Fruit fly (Drosophila melanogaster) whole organism, prepupa: Measurements from ENCODE around the gene CG42502.

Experiments
- Blimp-1 ChIP-seq: fragments of 200-800 bp; sonication (Bioruptor generic); optimal IDR thresholded peaks from 3 replicates; lab custom pipeline; 2017; ENCODE audit warnings: missing biosample characterization, missing genetic modification characterization, mild to moderate bottlenecking, moderate library complexity, missing genetic modification reagents
- CG10631 ChIP-seq: fragments of 200-800 bp; sonication (Bioruptor generic); optimal IDR thresholded peaks from 2 replicates; lab custom pipeline; 2016; ENCODE audit warnings: missing biosample characterization, missing genetic modification characterization
- CG11762 ChIP-seq: fragments of 200-800 bp; sonication (Bioruptor generic); optimal IDR thresholded peaks from 3 replicates; lab custom pipeline; 2016; ENCODE audit warnings: missing biosample characterization, missing genetic modification characterization; ENCODE audit not compliant: insufficient read depth
- CG15336 ChIP-seq: fragments of 200-800 bp; sonication (Bioruptor generic); IDR thresholded peaks from 2 replicates; pipeline ENCODE4 v1.3.6; 2022; ENCODE audit warnings: missing biosample characterization, missing genetic modification characterization
- CG1621 ChIP-seq: fragments of 200-800 bp; sonication (Bioruptor generic); optimal IDR thresholded peaks from 3 replicates; lab custom pipeline; 2018; ENCODE audit warnings: missing biosample characterization, mild to moderate bottlenecking, missing genetic modification characterization
- CG16779 ChIP-seq: fragments of 200-800 bp; sonication (Bioruptor generic); optimal IDR thresholded peaks from 3 replicates; lab custom pipeline; 2017; ENCODE audit warnings: missing biosample characterization, mild to moderate bottlenecking, missing genetic modification characterization
- CG32006 ChIP-seq: fragments of 200-800 bp; sonication (Bioruptor generic); optimal IDR thresholded peaks from 3 replicates; lab custom pipeline; 2017; ENCODE audit warnings: missing biosample characterization, mild to moderate bottlenecking, missing genetic modification characterization
- CG3919 ChIP-seq: fragments of 200-800 bp; sonication (Bioruptor generic); optimal IDR thresholded peaks from 3 replicates; lab custom pipeline; 2016; ENCODE audit warnings: missing biosample characterization, missing genetic modification characterization
- CG4318 ChIP-seq: fragments of 200-800 bp; sonication (Bioruptor generic); optimal IDR thresholded peaks from 3 replicates; lab custom pipeline; 2017; ENCODE audit warnings: missing biosample characterization, mild to moderate bottlenecking, missing genetic modification characterization
- CG6276 ChIP-seq: fragments of 200-800 bp; sonication (Bioruptor generic); optimal IDR thresholded peaks from 2 replicates; lab custom pipeline; 2017; ENCODE audit warnings: missing biosample characterization, mild to moderate bottlenecking, missing genetic modification characterization
- CG6792 ChIP-seq: fragments of 200-800 bp; sonication (Bioruptor generic); optimal IDR thresholded peaks from 3 replicates; lab custom pipeline; 2016; ENCODE audit warnings: missing biosample characterization, missing genetic modification characterization
- CG6808 ChIP-seq: fragments of 200-800 bp; sonication (Bioruptor generic); optimal IDR thresholded peaks from 3 replicates; lab custom pipeline; 2017; ENCODE audit warnings: missing biosample characterization, missing genetic modification characterization, mild to moderate bottlenecking, moderate library complexity, missing genetic modification reagents
- CG6854 ChIP-seq: fragments of 200-800 bp; sonication (Bioruptor generic); optimal IDR thresholded peaks from 2 replicates; lab custom pipeline; 2017; ENCODE audit warnings: missing biosample characterization, mild to moderate bottlenecking, missing genetic modification characterization
- CG8319 ChIP-seq: fragments of 200-800 bp; sonication (Bioruptor generic); optimal IDR thresholded peaks from 3 replicates; lab custom pipeline; 2016; ENCODE audit warnings: missing biosample characterization, missing genetic modification characterization
- CG8632 ChIP-seq: fragments of 200-800 bp; sonication (Bioruptor generic); optimal IDR thresholded peaks from 3 replicates; lab custom pipeline; 2016; ENCODE audit warnings: missing biosample characterization, missing genetic modification characterization
- Eip93F ChIP-seq: fragments of 200-800 bp; sonication (Bioruptor generic); optimal IDR thresholded peaks from 2 replicates; lab custom pipeline; 2016; ENCODE audit warnings: missing biosample characterization, mild to moderate bottlenecking, missing genetic modification characterization
- Ets21C ChIP-seq: fragments of 200-800 bp; sonication (Bioruptor generic); optimal IDR thresholded peaks from 3 replicates; lab custom pipeline; 2016; ENCODE audit warnings: missing biosample characterization, missing genetic modification characterization
- Gug ChIP-seq: fragments of 200-800 bp; sonication (Bioruptor generic); IDR thresholded peaks from 2 replicates; pipeline ENCODE4 v1.3.6; 2022; ENCODE audit warnings: missing biosample characterization, missing genetic modification characterization
- Hr38 ChIP-seq: sonication (Bioruptor generic); optimal IDR thresholded peaks from 2 replicates; lab custom pipeline; 2016; ENCODE audit warnings: missing biosample characterization, missing genetic modification characterization
- Met ChIP-seq: fragments of 200-800 bp; sonication (Bioruptor generic); optimal IDR thresholded peaks from 3 replicates; lab custom pipeline; 2016; ENCODE audit warnings: missing biosample characterization, missing genetic modification characterization
- Smox ChIP-seq: fragments of 200-800 bp; sonication (Bioruptor generic); optimal IDR thresholded peaks from 3 replicates; lab custom pipeline; 2016; ENCODE audit warnings: missing biosample characterization, missing genetic modification characterization
- Sox102F ChIP-seq: fragments of 200-800 bp; sonication (Bioruptor generic); optimal IDR thresholded peaks from 2 replicates; lab custom pipeline; 2016; ENCODE audit warnings: missing biosample characterization, mild to moderate bottlenecking, missing genetic modification characterization
- Sox14 ChIP-seq: fragments of 200-800 bp; sonication (Bioruptor generic); optimal IDR thresholded peaks from 3 replicates; lab custom pipeline; 2016; ENCODE audit warnings: missing biosample characterization, missing genetic modification characterization
- Sox15 ChIP-seq: fragments of 200-800 bp; sonication (Bioruptor generic); optimal IDR thresholded peaks from 3 replicates; lab custom pipeline; 2016; ENCODE audit warnings: missing biosample characterization, missing genetic modification characterization
- achi ChIP-seq: fragments of 200-800 bp; sonication (Bioruptor generic); optimal IDR thresholded peaks from 3 replicates; lab custom pipeline; 2016; ENCODE audit warnings: missing biosample characterization, missing genetic modification characterization
- acj6 ChIP-seq: fragments of 200-800 bp; sonication (Bioruptor generic); optimal IDR thresholded peaks from 3 replicates; lab custom pipeline; 2016; ENCODE audit warnings: missing biosample characterization, missing genetic modification characterization
- eg ChIP-seq: fragments of 200-800 bp; sonication (Bioruptor generic); IDR thresholded peaks from 3 replicates; pipeline ENCODE4 v1.3.6; 2022; ENCODE audit warnings: missing biosample characterization, missing genetic modification characterization
- esn ChIP-seq: fragments of 200-800 bp; sonication (Bioruptor generic); optimal IDR thresholded peaks from 2 replicates; lab custom pipeline; 2016; ENCODE audit warnings: missing biosample characterization, mild to moderate bottlenecking, missing genetic modification characterization, moderate library complexity
- fkh ChIP-seq: fragments of 200-800 bp; sonication (Bioruptor generic); optimal IDR thresholded peaks from 3 replicates; lab custom pipeline; 2017; ENCODE audit warnings: missing biosample characterization, mild to moderate bottlenecking, missing genetic modification characterization, moderate library complexity
- net ChIP-seq: fragments of 200-800 bp; sonication (Bioruptor generic); optimal IDR thresholded peaks from 3 replicates; lab custom pipeline; 2016; ENCODE audit warnings: missing biosample characterization, missing genetic modification characterization
- salr ChIP-seq, 2 experiments: fragments of 200-800 bp; sonication (Bioruptor generic); optimal IDR thresholded peaks; 3 replicates each; lab custom pipeline; 2016 to 2018; ENCODE audit warnings: missing biosample characterization in 2 of 2, missing genetic modification characterization in 2 of 2, mild to moderate bottlenecking in 1 of 2
- spab ChIP-seq: fragments of 200-800 bp; sonication (Bioruptor generic); optimal IDR thresholded peaks from 2 replicates; lab custom pipeline; 2017; ENCODE audit warnings: missing biosample characterization, mild to moderate bottlenecking, missing genetic modification characterization, missing genetic modification reagents
- ss ChIP-seq, 2 experiments: fragments of 200-800 bp; sonication (Bioruptor generic); optimal IDR thresholded peaks; 2 replicates in 1 of 2; 3 replicates in 1 of 2; lab custom pipeline; 2017 to 2018; ENCODE audit warnings: mild to moderate bottlenecking in 2 of 2, missing biosample characterization in 2 of 2, missing genetic modification characterization in 2 of 2, moderate library complexity in 1 of 2
- svp ChIP-seq: fragments of 200-800 bp; sonication (Bioruptor generic); peaks from one replicate; lab custom pipeline; 2016; ENCODE audit warnings: missing biosample characterization, missing genetic modification characterization

Gene CG42502

dm6 chr2L:18823243-18823803 lies 12.3 kb upstream of the CG42502 start, which contains the start of gene Ugt36D1 (continued):
- TF ChIP-seq eg (no peak), Ets21C (GFP tag; lab: Kevin White, UChicago) (no peak), CG10631 (GFP tag; lab: Kevin White, UChicago) (no peak), spab (GFP tag; lab: Kevin White, UChicago) (no peak), ss (GFP tag; optimal IDR thresholded peaks at IDR 0.05; lab: Kevin White, UChicago) (no peak), Sox15 (GFP tag; lab: Kevin White, UChicago) (no peak), CG15336 (GFP tag; lab: Robert Waterston, UW) (peak; percentile 37; the same call in 1 of the 2 replicates), esn (GFP tag; lab: Kevin White, UChicago) (peak; percentile 22), Eip93F (GFP tag; lab: Kevin White, UChicago) (peak; percentile 55), acj6 (no peak), CG3919 (GFP tag; lab: Kevin White, UChicago) (peak; percentile 19), net (GFP tag; lab: Kevin White, UChicago) (no peak), CG6854 (GFP tag; lab: Kevin White, UChicago) (peak; percentile 76), CG32006 (no peak), CG8632 (GFP tag; lab: Kevin White, UChicago) (no peak), CG6276 (no peak), CG1621 (tag; lab: Kevin White, UChicago) (peak; percentile 25), Met (GFP tag; lab: Kevin White, UChicago) (no peak), svp (GFP tag; lab: Kevin White, UChicago) (peak; percentile 82), Smox (GFP tag; lab: Kevin White, UChicago) (no peak), fkh (GFP tag; lab: Kevin White, UChicago) (no peak), Sox102F (peak; percentile 4), CG8319 (GFP tag; lab: Kevin White, UChicago) (no peak), CG11762 (no peak), CG16779 (tag; lab: Kevin White, UChicago) (no peak), achi (GFP tag; lab: Kevin White, UChicago) (no peak), CG4318 (GFP tag; lab: Kevin White, UChicago) (no peak)

- TF ChIP-seq Blimp-1 (GFP tag; lab: Kevin White, UChicago) (no peak), CG8632 (GFP tag; lab: Kevin White, UChicago) (peak; percentile 3), Sox14 (GFP tag; lab: Kevin White, UChicago) (no peak), CG3919 (GFP tag; lab: Kevin White, UChicago) (no peak), CG6808 (no peak), salr (GFP tag; optimal IDR thresholded peaks at IDR 0.05; lab: Kevin White, UChicago) (no peak), fkh (GFP tag; lab: Kevin White, UChicago) (peak; percentile 73)
These were observed 11.8 kb upstream of the CG42502 start for dm6 chr2L:18822805-18823204.

dm6 chr2L:18819044-18819443 lies 8.0 kb upstream of the CG42502 start, which contains the start of gene Ugt36F1:
TSS of gene Ugt36F1 (plus strand) at chr2L:18819344.
- TF ChIP-seq Blimp-1 (GFP tag; lab: Kevin White, UChicago) (no peak), Gug (GFP tag; lab: Robert Waterston, UW) (no peak), Ets21C (GFP tag; lab: Kevin White, UChicago) (no peak), CG16779 (tag; lab: Kevin White, UChicago) (no peak), fkh (GFP tag; lab: Kevin White, UChicago) (no peak), CG15336 (GFP tag; lab: Robert Waterston, UW) (no peak), CG6792 (GFP tag; lab: Kevin White, UChicago) (no peak), net (GFP tag; lab: Kevin White, UChicago) (no peak)
- TF ChIP-seq, all 60 proteins: peak for 0

- peak; percentile 17 for TF ChIP-seq svp (GFP tag; lab: Kevin White, UChicago)
- TF ChIP-seq Hr38 (GFP tag; lab: Kevin White, UChicago): no peak
- TF ChIP-seq CG16779 (tag; lab: Kevin White, UChicago): no peak
These were observed 7.3 kb upstream of the CG42502 start for dm6 chr2L:18818397-18818796.
